Worm (Caenorhabditis elegans) whole organism, L4/young adult: Measurements from ENCODE around the gene gei-18.

Experiments
- W03F9.2 ChIP-seq: fragments of 150-350 bp; optimal IDR thresholded peaks from 2 replicates; lab custom pipeline; 2014; ENCODE audit warnings: missing biosample characterization, missing genetic modification characterization
- dao-5 ChIP-seq: sonication (generic microtip); optimal IDR thresholded peaks from 2 replicates; lab custom pipeline; 2016; ENCODE audit warnings: missing genotype, missing genetic modification characterization, moderate library complexity, missing compliant biosample characterization
- him-1 ChIP-seq: sonication (generic microtip); optimal IDR thresholded peaks from 2 replicates; lab custom pipeline; 2016; ENCODE audit warnings: missing genotype, missing genetic modification reagents, missing genetic modification characterization, missing compliant biosample characterization

gei-18 gene

ce11 chrIV:13934086-13934485, 48.2 kb downstream of the gei-18 start, which contains the start of gene Y37A1A.4:
TSS of gene Y37A1A.4 (plus strand) at chrIV:13934386.
- TF ChIP-seq W03F9.2 (no peak), dao-5 (tag; lab: Kevin White, UChicago) (no peak), him-1 (tag; lab: Kevin White, UChicago) (no peak)
